Worm (Caenorhabditis elegans) whole organism, L2 larva: Measurements from ENCODE around the gene Y32B12A.5.

Experiments used
- C34F6.9 ChIP-seq: fragments of 150-350 bp; optimal IDR thresholded peaks from 2 replicates; lab custom pipeline; 2014; ENCODE audit warnings: missing biosample characterization, missing genetic modification characterization
- R02D3.7 ChIP-seq: fragments of 150-350 bp; optimal IDR thresholded peaks from 2 replicates; lab custom pipeline; 2014; ENCODE audit warnings: missing biosample characterization, missing genetic modification characterization
- Y55F3AM.14 ChIP-seq: fragments of 200-800 bp; sonication (Bioruptor generic); optimal IDR thresholded peaks from 2 replicates; lab custom pipeline; 2018; ENCODE audit warnings: mild to moderate bottlenecking, missing genetic modification characterization, missing compliant biosample characterization
- ZK546.5 ChIP-seq: sonication (generic microtip); optimal IDR thresholded peaks from 2 replicates; lab custom pipeline; 2017; ENCODE audit warnings: missing biosample characterization, missing genetic modification characterization
- aly-2 ChIP-seq: fragments of 150-350 bp; optimal IDR thresholded peaks from 2 replicates; lab custom pipeline; 2014; ENCODE audit warnings: missing biosample characterization, missing genetic modification characterization
- ama-1 ChIP-seq: fragments of 150-350 bp; optimal IDR thresholded peaks from 2 replicates; lab custom pipeline; 2018; ENCODE audit warnings: inconsistent platforms
- blmp-1 ChIP-seq: sonication (generic microtip); optimal IDR thresholded peaks from 2 replicates; lab custom pipeline; 2017; ENCODE audit warnings: missing genetic modification characterization, mild to moderate bottlenecking, missing compliant biosample characterization, antibody characterized with exemption, moderate library complexity; ENCODE audit not compliant: insufficient read depth
- ceh-16 ChIP-seq: fragments of 150-350 bp; optimal IDR thresholded peaks from 2 replicates; lab custom pipeline; 2014; ENCODE audit warnings: missing biosample characterization, missing genetic modification characterization
- ceh-82 ChIP-seq: fragments of 150-350 bp; optimal IDR thresholded peaks from 2 replicates; lab custom pipeline; 2014; ENCODE audit warnings: missing biosample characterization, missing genetic modification characterization
- dmd-4 ChIP-seq: sonication (generic microtip); optimal IDR thresholded peaks from 2 replicates; lab custom pipeline; 2017; ENCODE audit warnings: missing biosample characterization, missing genetic modification characterization
- elt-1 ChIP-seq: fragments of 150-350 bp; optimal IDR thresholded peaks from 2 replicates; lab custom pipeline; 2014; ENCODE audit warnings: missing biosample characterization, missing genetic modification characterization
- elt-3 ChIP-seq: sonication (generic microtip); optimal IDR thresholded peaks from 2 replicates; lab custom pipeline; 2017; ENCODE audit warnings: missing biosample characterization, missing genetic modification characterization
- gmeb-1 ChIP-seq: fragments of 150-350 bp; optimal IDR thresholded peaks from 2 replicates; lab custom pipeline; 2014; ENCODE audit warnings: missing biosample characterization, missing genetic modification characterization
- lin-11 ChIP-seq: fragments of 150-350 bp; sonication (generic microtip); optimal IDR thresholded peaks from 2 replicates; lab custom pipeline; 2014; ENCODE audit warnings: missing biosample characterization, missing genetic modification characterization, inconsistent platforms, mixed read lengths
- lin-39 ChIP-seq: fragments of 150-350 bp; optimal IDR thresholded peaks from 2 replicates; lab custom pipeline; 2014; ENCODE audit warnings: missing biosample characterization, missing genetic modification reagents, missing genetic modification characterization
- lsy-2 ChIP-seq, 2 experiments: fragments of 150-350 bp in 1 of 2; sonication (generic microtip) in 1 of 2; optimal IDR thresholded peaks; 2 replicates each; lab custom pipeline; 2014 to 2017; ENCODE audit warnings: missing biosample characterization in 2 of 2, missing genetic modification characterization in 2 of 2
- mab-5 ChIP-seq: fragments of 150-350 bp; optimal IDR thresholded peaks from 2 replicates; lab custom pipeline; 2014; ENCODE audit warnings: missing biosample characterization, missing genetic modification characterization
- mdl-1 ChIP-seq, 2 experiments: fragments of 150-350 bp in 1 of 2; sonication (generic microtip) in 1 of 2; optimal IDR thresholded peaks; 2 replicates each; lab custom pipeline; 2017; ENCODE audit warnings: missing biosample characterization in 2 of 2, missing genetic modification characterization in 2 of 2
- nhr-10 ChIP-seq: sonication (generic microtip); optimal IDR thresholded peaks from 2 replicates; lab custom pipeline; 2017; ENCODE audit warnings: missing biosample characterization, missing genetic modification characterization
- nhr-11 ChIP-seq: fragments of 150-350 bp; optimal IDR thresholded peaks from 2 replicates; lab custom pipeline; 2014; ENCODE audit warnings: missing biosample characterization, missing genetic modification characterization
- nhr-12 ChIP-seq: fragments of 150-350 bp; optimal IDR thresholded peaks from 2 replicates; lab custom pipeline; 2014; ENCODE audit warnings: missing biosample characterization, missing genetic modification characterization
- nhr-21 ChIP-seq: fragments of 150-350 bp; optimal IDR thresholded peaks from 2 replicates; lab custom pipeline; 2014; ENCODE audit warnings: missing biosample characterization, missing genetic modification characterization
- nhr-23 ChIP-seq: fragments of 150-350 bp; optimal IDR thresholded peaks from 2 replicates; lab custom pipeline; 2014; ENCODE audit warnings: missing biosample characterization, missing genetic modification reagents, missing genetic modification characterization
- nhr-237 ChIP-seq: fragments of 150-350 bp; optimal IDR thresholded peaks from 2 replicates; lab custom pipeline; 2014; ENCODE audit warnings: missing biosample characterization, missing genetic modification characterization
- nhr-25 ChIP-seq: fragments of 150-350 bp; sonication (generic microtip); optimal IDR thresholded peaks from 3 replicates; lab custom pipeline; 2014; ENCODE audit warnings: missing biosample characterization, missing genetic modification characterization
- nhr-6 ChIP-seq: fragments of 150-350 bp; optimal IDR thresholded peaks from 2 replicates; lab custom pipeline; 2014; ENCODE audit warnings: missing biosample characterization, missing genetic modification characterization
- nhr-77 ChIP-seq: fragments of 150-350 bp; optimal IDR thresholded peaks from 2 replicates; lab custom pipeline; 2014; ENCODE audit warnings: missing biosample characterization, missing genetic modification characterization
- peb-1 ChIP-seq: fragments of 150-350 bp; optimal IDR thresholded peaks from 2 replicates; lab custom pipeline; 2014; ENCODE audit warnings: missing biosample characterization, missing genetic modification characterization
- sem-4 ChIP-seq: fragments of 150-350 bp; optimal IDR thresholded peaks from 2 replicates; lab custom pipeline; 2014; ENCODE audit warnings: missing biosample characterization, missing genetic modification reagents, missing genetic modification characterization
- skn-1 ChIP-seq: sonication (generic microtip); optimal IDR thresholded peaks from 2 replicates; lab custom pipeline; 2017; ENCODE audit warnings: missing biosample characterization, missing genetic modification characterization
- sma-3 ChIP-seq: sonication (generic microtip); optimal IDR thresholded peaks from 2 replicates; lab custom pipeline; 2016; ENCODE audit warnings: missing genetic modification reagents, missing genetic modification characterization, missing compliant biosample characterization
- sma-9 ChIP-seq, 2 experiments: fragments of 150-350 bp in 1 of 2; sonication (generic microtip) in 1 of 2; optimal IDR thresholded peaks; 2 replicates each; lab custom pipeline; 2014 to 2016; ENCODE audit warnings: missing genetic modification characterization in 2 of 2, mild to moderate bottlenecking in 1 of 2, missing biosample characterization in 1 of 2, missing compliant biosample characterization in 1 of 2, missing genetic modification reagents in 1 of 2, moderate library complexity in 1 of 2
- snpc-4 ChIP-seq: fragments of 150-350 bp; optimal IDR thresholded peaks from 2 replicates; lab custom pipeline; 2014; ENCODE audit warnings: missing biosample characterization, missing genetic modification characterization
- unc-39 ChIP-seq: fragments of 150-350 bp; optimal IDR thresholded peaks from 2 replicates; lab custom pipeline; 2014; ENCODE audit warnings: missing biosample characterization, missing genetic modification characterization
- unc-62 ChIP-seq: fragments of 150-350 bp; optimal IDR thresholded peaks from 2 replicates; lab custom pipeline; 2014; ENCODE audit warnings: missing biosample characterization, missing genetic modification reagents, missing genetic modification characterization
- zag-1 ChIP-seq: fragments of 150-350 bp; optimal IDR thresholded peaks from 2 replicates; lab custom pipeline; 2014; ENCODE audit warnings: missing biosample characterization, missing genetic modification characterization
- ztf-11 ChIP-seq: sonication (generic microtip); optimal IDR thresholded peaks from 2 replicates; lab custom pipeline; 2017; ENCODE audit warnings: missing biosample characterization, missing genetic modification characterization

Gene Y32B12A.5

ce11 chrV:16483044-16483443, 4.3 kb downstream of the Y32B12A.5 start, which contains the start of gene F57E7.2:
TSS of gene F57E7.2 (minus strand) at chrV:16483144.
- TF ChIP-seq nhr-21 (tag; lab: Kevin White, UChicago) (no peak), peb-1 (tag; lab: Kevin White, UChicago) (no peak), nhr-23 (tag; lab: Kevin White, UChicago) (no peak), Y55F3AM.14 (GFP tag; lab: Kevin White, UChicago) (no peak), ceh-16 (tag; lab: Kevin White, UChicago) (no peak), lsy-2 (tag; optimal IDR thresholded peaks at IDR 0.05; lab: Kevin White, UChicago) (no peak), gmeb-1 (no peak), zag-1 (tag; lab: Kevin White, UChicago) (no peak), sma-3 (no peak), nhr-11 (tag; lab: Kevin White, UChicago) (no peak), elt-3 (no peak), sma-9 (GFP tag; optimal IDR thresholded peaks at IDR 0.05; lab: Kevin White, UChicago) (no peak), sma-9 (tag; optimal IDR thresholded peaks at IDR 0.05; lab: Kevin White, UChicago) (no peak), blmp-1 (tag; lab: Kevin White, UChicago) (no peak), elt-1 (no peak), skn-1 (no peak), R02D3.7 (tag; lab: Kevin White, UChicago) (no peak), mdl-1 (tag; optimal IDR thresholded peaks at IDR 0.05; lab: Kevin White, UChicago) (no peak), aly-2 (tag; lab: Kevin White, UChicago) (no peak), nhr-237 (no peak), dmd-4 (no peak)

ce11 chrV:16480919-16481630, 6.3 kb downstream of the Y32B12A.5 start, which contains the start of the genes F57E7.4 and spig-6:
TSS of gene F57E7.4 (minus strand) at chrV:16481019.
TSS of gene spig-6 (plus strand) at chrV:16481580.
- TF ChIP-seq aly-2 (tag; lab: Kevin White, UChicago) (no peak), gmeb-1 (no peak), unc-39 (no peak), ceh-16 (tag; lab: Kevin White, UChicago) (no peak), unc-62 (GFP tag; lab: Kevin White, UChicago) (no peak), ZK546.5 (tag; lab: Kevin White, UChicago) (no peak), lsy-2 (tag; optimal IDR thresholded peaks at IDR 0.05; lab: Kevin White, UChicago) (no peak), nhr-11 (tag; lab: Kevin White, UChicago) (no peak), skn-1 (no peak), elt-1 (no peak), R02D3.7 (tag; lab: Kevin White, UChicago) (no peak), nhr-21 (tag; lab: Kevin White, UChicago) (no peak), nhr-6 (tag; lab: Kevin White, UChicago) (no peak), lin-39 (tag; lab: Kevin White, UChicago) (no peak), lin-11 (no peak), sma-9 (GFP tag; optimal IDR thresholded peaks at IDR 0.05; lab: Kevin White, UChicago) (no peak), sma-9 (tag; optimal IDR thresholded peaks at IDR 0.05; lab: Kevin White, UChicago) (no peak), sem-4 (tag; lab: Kevin White, UChicago) (no peak)

- no peak for TF ChIP-seq unc-39
- no peak for TF ChIP-seq peb-1 (tag; lab: Kevin White, UChicago)
- TF ChIP-seq snpc-4 (tag; lab: Kevin White, UChicago): no peak
- TF ChIP-seq blmp-1 (tag; lab: Kevin White, UChicago): no peak
- TF ChIP-seq nhr-77 (tag; lab: Kevin White, UChicago): no peak
- TF ChIP-seq nhr-10 (tag; lab: Kevin White, UChicago): no peak
- no peak for TF ChIP-seq C34F6.9 (tag; lab: Kevin White, UChicago)
- no peak for TF ChIP-seq unc-62 (GFP tag; lab: Kevin White, UChicago)
- no peak for TF ChIP-seq nhr-25 (tag; lab: Kevin White, UChicago)
- no peak for TF ChIP-seq elt-1
- no peak for TF ChIP-seq lin-11
- TF ChIP-seq ama-1 (lab: Kevin White, UChicago): no peak
- no peak for TF ChIP-seq mab-5 (tag; lab: Kevin White, UChicago)
- TF ChIP-seq nhr-12 (tag; lab: Kevin White, UChicago): no peak
- TF ChIP-seq ztf-11: no peak
- no peak for TF ChIP-seq ceh-82 (tag; lab: Kevin White, UChicago)
- no peak for TF ChIP-seq zag-1 (tag; lab: Kevin White, UChicago)
- TF ChIP-seq sma-3: no peak
- TF ChIP-seq mdl-1 (tag; optimal IDR thresholded peaks at IDR 0.05; lab: Kevin White, UChicago): no peak
- TF ChIP-seq aly-2 (tag; lab: Kevin White, UChicago): no peak
Measured at ce11 chrV:16479275-16479674, 8.1 kb downstream of the Y32B12A.5 start, which contains the start of gene T08G3.11. TSS of gene T08G3.11 (minus strand) at chrV:16479375.
